Fruit fly (Drosophila melanogaster) Kc167 (cell line): ENCODE results near the gene CG8031.

Experiments used
- Myc ChIP-seq: fragments of >200 bp; optimal IDR thresholded peaks from 2 replicates; lab custom pipeline; 2017; ENCODE audit warnings: missing external identifiers
- Sin3A ChIP-seq: fragments of >200 bp; optimal IDR thresholded peaks from 2 replicates; lab custom pipeline; 2018; ENCODE audit warnings: missing external identifiers
- h ChIP-seq: fragments of >200 bp; optimal IDR thresholded peaks from 3 replicates; lab custom pipeline; 2018; ENCODE audit warnings: missing external identifiers
- insv ChIP-seq: fragments of >200 bp; optimal IDR thresholded peaks from 3 replicates; lab custom pipeline; 2018; ENCODE audit warnings: missing external identifiers
- psq ChIP-seq: fragments of >200 bp; optimal IDR thresholded peaks from 2 replicates; lab custom pipeline; 2017; ENCODE audit warnings: missing external identifiers
- ttk ChIP-seq: sonication (Bioruptor generic); optimal IDR thresholded peaks from 2 replicates; lab custom pipeline; 2017; ENCODE audit warnings: missing external identifiers

Gene CG8031

DNA sequence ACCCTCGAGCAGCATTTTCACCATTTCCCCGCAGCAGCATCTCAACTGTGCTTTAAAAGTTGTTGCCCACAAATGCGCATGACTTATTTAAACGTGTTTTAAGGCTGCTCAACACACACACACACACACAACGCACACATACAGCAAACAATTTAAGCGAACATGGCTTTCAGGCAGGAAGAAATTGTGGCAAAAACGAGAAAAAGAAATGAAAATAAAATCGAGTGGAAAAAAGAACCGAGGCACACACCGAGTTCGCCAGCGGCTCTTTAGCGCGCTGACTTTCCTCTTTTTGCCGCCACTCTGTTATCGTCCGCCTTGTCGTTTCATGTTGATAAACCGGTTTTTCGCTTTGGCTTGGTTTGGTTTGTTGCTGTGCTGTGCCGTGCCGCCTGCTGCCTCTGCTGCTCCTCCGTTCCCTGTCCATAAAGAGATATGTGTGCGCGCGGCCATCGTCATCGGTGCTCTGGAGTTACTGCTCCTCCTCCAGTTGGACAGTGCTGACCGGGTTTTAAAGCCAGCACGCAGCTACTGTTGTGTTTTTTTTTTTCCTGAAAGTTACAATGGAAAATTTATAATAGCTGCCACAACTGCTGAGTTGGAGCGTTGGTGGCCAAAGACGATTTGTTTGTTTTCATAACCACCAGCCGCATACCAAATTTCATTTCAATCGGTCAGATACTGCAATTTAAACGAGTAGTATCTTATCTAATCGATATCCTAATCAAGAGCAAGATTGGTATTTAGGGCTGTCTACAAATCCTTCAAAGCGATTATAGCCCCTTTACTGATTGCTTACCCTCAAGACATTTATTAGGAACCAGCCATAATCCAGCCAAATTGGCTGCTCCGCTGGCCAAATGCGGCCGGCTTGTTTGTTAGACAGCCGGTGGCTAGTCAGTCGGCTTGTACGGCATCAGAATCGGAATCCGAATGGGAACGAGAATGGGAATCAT is 5.0 kb upstream of the CG8031 start:
- TF ChIP-seq psq (lab: Kevin White, UChicago) = no peak
- TF ChIP-seq insv (lab: Kevin White, UChicago) = no peak
- no peak for TF ChIP-seq Sin3A (lab: Kevin White, UChicago)
- TF ChIP-seq ttk (lab: Kevin White, UChicago) = no peak
- no peak for TF ChIP-seq h (lab: Kevin White, UChicago)
- TF ChIP-seq Myc (lab: Kevin White, UChicago) = no peak

DNA sequence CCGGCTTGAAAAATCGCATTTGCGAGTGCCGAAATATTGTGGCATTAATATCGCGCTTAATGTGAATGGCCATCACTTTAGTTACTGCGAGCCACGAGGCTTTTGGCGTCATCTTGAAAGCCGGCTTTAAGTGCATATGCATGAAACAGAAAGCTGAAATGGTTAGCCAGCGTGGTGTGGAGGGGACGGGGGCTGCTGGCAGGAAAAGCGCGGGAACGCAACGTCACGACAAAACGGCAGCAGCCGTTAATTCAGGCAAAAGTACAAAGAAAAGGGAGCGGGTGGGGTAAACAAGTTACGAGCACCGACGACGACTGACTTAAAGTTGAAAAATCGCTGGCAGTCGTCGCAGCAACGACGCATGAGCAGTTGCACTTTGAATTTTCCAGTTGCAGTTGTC is 4.3 kb upstream of the CG8031 start:
- TF ChIP-seq psq (lab: Kevin White, UChicago) = no peak
- TF ChIP-seq Myc (lab: Kevin White, UChicago) = no peak
- no peak for TF ChIP-seq Sin3A (lab: Kevin White, UChicago)
- TF ChIP-seq h (lab: Kevin White, UChicago) = no peak
- TF ChIP-seq insv (lab: Kevin White, UChicago) = no peak
- no peak for TF ChIP-seq ttk (lab: Kevin White, UChicago)

DNA sequence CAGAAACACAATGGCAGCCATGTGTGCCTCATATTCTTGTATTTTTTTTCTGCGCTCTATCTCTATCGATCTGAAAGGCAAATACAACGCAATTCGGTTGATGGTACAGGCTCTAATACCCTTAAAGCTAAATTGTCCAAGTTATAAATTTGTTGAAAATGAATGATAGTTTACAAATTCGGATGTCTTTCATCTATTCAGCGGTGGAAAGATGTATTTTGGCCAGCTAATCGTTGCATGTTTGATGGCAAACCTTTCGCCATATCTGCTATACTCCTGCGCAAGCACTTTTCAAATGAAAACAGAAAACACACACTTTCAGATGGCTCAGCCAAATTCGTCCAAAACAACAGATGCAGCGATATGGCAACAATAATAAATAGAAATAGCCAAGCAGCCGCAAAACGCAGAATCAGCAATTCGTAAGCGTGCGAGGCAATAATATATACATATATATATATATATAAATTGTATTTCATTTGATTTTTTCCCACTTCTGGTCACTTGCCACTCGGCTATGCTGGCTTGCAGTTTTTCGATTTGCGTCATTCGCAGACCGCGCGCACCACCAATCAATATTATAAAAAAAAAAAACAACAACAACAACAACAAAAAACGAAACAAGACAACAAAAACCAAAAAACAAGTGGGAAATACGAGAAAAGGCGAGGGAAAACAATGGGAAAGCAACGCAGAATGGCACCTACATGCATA is 3.2 kb upstream of the CG8031 start:
- TF ChIP-seq ttk (lab: Kevin White, UChicago) (no peak), h (lab: Kevin White, UChicago) (no peak), insv (lab: Kevin White, UChicago) (no peak), Myc (lab: Kevin White, UChicago) (no peak), Sin3A (lab: Kevin White, UChicago) (no peak), psq (lab: Kevin White, UChicago) (no peak)

DNA sequence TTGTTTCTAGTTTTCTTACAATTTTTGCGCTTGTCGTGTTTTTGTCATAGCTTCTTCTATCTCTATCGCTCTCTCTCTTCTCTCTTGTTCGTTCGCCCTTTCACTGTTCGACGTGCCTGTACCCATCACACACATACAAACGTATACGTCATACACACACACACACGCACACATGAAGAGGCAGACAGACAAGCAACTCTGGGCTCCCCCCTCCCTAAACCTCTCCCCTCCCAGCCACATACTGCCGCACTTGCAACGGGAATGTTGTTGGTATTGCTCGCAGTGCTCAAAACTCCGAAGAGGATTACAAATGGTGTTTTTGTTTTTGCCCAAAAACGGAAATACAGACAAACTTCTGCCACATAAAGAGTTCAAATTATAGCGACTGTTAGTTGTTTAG is 1.9 kb upstream of the CG8031 start:
- TF ChIP-seq ttk (lab: Kevin White, UChicago) = no peak
- no peak for TF ChIP-seq insv (lab: Kevin White, UChicago)
- no peak for TF ChIP-seq Sin3A (lab: Kevin White, UChicago)
- no peak for TF ChIP-seq psq (lab: Kevin White, UChicago)
- no peak for TF ChIP-seq h (lab: Kevin White, UChicago)
- no peak for TF ChIP-seq Myc (lab: Kevin White, UChicago)

DNA sequence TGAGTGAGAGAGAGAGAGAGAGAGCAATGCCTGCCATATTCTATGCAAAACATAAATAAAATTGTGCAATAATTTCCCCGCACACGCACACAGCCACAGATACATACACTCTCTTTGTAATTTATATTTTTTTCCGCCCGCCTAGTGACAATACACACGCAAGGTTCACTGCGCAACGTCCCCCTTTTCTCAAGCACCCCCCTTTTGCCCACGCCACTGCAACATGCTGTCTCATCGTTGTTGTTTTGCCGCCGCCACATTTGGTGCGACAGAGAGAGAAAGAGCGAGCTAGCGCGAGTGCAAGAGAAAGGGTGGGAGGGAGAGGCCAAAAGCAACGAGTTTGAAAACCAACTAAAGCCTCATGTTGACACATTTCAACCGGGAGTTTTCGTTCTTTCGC is 1.2 kb upstream of the CG8031 start:
- TF ChIP-seq Myc (lab: Kevin White, UChicago) (no peak), psq (lab: Kevin White, UChicago) (no peak), Sin3A (lab: Kevin White, UChicago) (no peak), h (lab: Kevin White, UChicago) (no peak), insv (lab: Kevin White, UChicago) (no peak), ttk (lab: Kevin White, UChicago) (no peak)

DNA sequence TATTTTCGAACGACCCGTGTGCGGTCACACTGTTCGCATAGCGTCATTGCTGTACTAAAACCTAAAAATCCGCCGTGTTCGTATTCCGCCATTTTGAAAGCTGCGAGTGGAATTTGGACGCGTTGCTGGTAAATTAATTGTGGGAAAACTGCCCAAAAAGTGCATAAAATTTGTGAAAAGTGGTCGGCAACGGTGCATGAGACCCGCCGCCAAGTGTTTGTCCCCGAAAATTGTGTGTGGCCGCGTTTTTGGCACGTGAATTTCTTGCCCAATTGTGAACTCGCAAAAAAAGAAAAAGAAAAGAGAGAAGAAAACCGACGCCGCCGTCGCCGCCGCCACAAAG is 482 bp upstream of the CG8031 start, which contains the start of gene CtBP:
Gene CtBP, plus strand, starts transcription at position 29 of the 343 bp plus-strand sequence.
- no peak for TF ChIP-seq insv (lab: Kevin White, UChicago)
- TF ChIP-seq ttk (lab: Kevin White, UChicago) = no peak
- TF ChIP-seq Sin3A (lab: Kevin White, UChicago) = no peak
- TF ChIP-seq h (lab: Kevin White, UChicago) = no peak
- TF ChIP-seq Myc (lab: Kevin White, UChicago) = no peak
- TF ChIP-seq psq (lab: Kevin White, UChicago) = no peak

DNA sequence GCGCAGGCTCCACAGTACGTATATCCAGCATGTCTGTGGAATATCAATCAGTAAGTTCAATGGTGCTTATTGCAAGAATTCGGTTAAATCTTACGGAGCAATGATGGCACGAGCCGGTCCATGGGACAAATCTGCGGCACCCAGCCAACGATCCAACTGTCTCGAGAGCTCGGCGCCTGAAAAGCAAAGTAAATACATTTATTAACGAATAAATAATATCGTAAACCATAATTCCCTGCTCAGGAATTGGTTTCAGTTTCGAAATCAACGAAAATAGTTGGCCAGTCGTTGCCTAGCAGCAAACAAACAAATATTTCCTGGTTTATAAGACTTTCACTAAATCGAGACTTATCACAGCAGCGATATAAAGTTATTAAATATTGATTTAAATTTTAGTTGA is 1.5 kb downstream of the CG8031 start, which contains the start of gene CG11656:
Gene CG11656, plus strand, starts transcription at position 301 of the 400 bp plus-strand sequence.
- TF ChIP-seq insv (lab: Kevin White, UChicago) (no peak), Myc (lab: Kevin White, UChicago) (no peak), h (lab: Kevin White, UChicago) (no peak), Sin3A (lab: Kevin White, UChicago) (no peak), ttk (lab: Kevin White, UChicago) (no peak), psq (lab: Kevin White, UChicago) (no peak)

DNA sequence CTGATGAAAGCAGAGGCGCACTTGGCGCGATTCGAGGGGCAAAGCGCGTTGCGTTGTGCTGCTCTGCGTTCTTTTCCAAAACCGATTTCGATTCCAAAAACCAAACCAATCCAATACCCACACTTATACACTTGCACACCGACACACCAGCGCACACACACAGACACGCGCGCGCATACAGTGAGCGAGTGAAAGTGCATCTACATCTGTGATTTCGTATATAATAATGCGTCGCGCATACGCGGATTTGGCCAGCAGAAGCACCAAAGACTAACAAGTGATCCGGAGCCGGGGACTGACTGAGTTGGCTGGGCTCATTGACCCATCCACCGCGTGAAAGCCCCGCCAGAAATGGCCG is 12.9 kb downstream of the CG8031 start:
- TF ChIP-seq psq (lab: Kevin White, UChicago) = no peak
- TF ChIP-seq Myc (lab: Kevin White, UChicago) = no peak
- no peak for TF ChIP-seq ttk (lab: Kevin White, UChicago)
- TF ChIP-seq insv (lab: Kevin White, UChicago) = no peak
- TF ChIP-seq Sin3A (lab: Kevin White, UChicago) = no peak
- no peak for TF ChIP-seq h (lab: Kevin White, UChicago)

DNA sequence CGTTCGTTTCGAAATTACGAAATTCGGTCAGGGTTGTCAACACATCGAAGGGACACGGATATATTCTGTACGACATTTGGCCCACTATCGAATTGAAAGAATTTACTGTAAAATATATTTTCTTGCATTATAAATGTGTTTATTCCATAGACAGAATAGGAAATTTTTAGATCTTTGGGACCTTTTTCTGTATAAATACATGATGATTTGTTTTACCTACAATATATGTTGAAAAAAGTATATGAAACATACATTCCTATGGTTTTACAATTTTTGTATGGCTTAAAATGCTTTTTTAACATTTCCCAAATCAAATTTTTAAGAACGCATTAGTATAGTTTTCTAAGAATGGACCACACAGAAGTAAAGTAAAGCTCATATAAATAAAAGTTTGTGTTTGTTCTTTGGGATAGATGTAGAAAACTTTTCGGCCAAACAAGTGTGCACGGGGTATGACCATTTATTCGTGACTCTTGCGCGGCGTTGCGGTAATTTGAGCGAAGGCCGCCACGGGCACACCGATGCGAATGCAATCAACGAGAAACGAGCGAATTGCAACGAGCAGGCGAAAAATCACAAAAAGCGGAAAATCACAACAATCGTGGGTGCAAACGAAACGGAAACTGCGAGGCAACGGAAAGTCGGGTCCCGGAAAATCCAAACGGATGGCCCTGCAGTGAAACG is 13.4 kb downstream of the CG8031 start, which contains the start of the genes CG17327, CG44194 and CG7518:
Gene CG17327, minus strand, starts transcription at position 177 of the 684 bp plus-strand sequence.
Gene CG44194, minus strand, starts transcription at position 177 of the 684 bp plus-strand sequence.
Gene CG7518, plus strand, starts transcription at position 540 of the 684 bp plus-strand sequence.
- TF ChIP-seq Sin3A (lab: Kevin White, UChicago) (no peak), psq (lab: Kevin White, UChicago) (no peak), ttk (lab: Kevin White, UChicago) (no peak), h (lab: Kevin White, UChicago) (no peak), Myc (lab: Kevin White, UChicago) (no peak), insv (lab: Kevin White, UChicago) (no peak)

DNA sequence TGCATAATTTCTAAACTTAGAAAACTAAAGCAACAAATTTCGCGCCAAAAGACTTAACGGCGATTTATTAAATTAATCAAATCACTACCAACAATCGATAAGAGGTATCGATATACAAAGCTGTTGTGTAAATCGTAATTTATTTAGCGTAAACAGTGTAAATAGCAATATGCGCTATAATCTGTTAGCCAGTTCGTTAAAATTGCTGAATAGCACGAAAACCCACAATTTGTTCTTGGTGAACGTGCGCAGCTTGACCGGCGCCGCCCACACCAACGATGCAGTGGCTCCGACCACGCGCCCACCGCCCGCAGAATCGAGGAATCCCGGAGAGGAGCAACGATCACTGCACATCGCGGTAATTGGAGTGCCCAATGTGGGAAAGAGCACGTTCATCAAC is 15.6 kb downstream of the CG8031 start, which contains the start of gene CG7488:
Gene CG7488, plus strand, starts transcription at position 99 of the 400 bp plus-strand sequence.
- no peak for TF ChIP-seq h (lab: Kevin White, UChicago)
- TF ChIP-seq psq (lab: Kevin White, UChicago) = no peak
- no peak for TF ChIP-seq ttk (lab: Kevin White, UChicago)
- TF ChIP-seq Sin3A (lab: Kevin White, UChicago) = no peak
- TF ChIP-seq Myc (lab: Kevin White, UChicago) = no peak
- no peak for TF ChIP-seq insv (lab: Kevin White, UChicago)
